Worm (Caenorhabditis elegans) whole organism, midembryonic: ENCODE measurements around the gene C34D1.4.

Source experiments
- T22C8.4 ChIP-seq: fragments of 200-800 bp; sonication (Bioruptor generic); IDR thresholded peaks from 2 replicates; pipeline ENCODE4 v1.3.6; 2022; ENCODE audit warnings: missing genetic modification characterization, missing compliant biosample characterization
- cog-1 ChIP-seq: sonication (generic microtip); optimal IDR thresholded peaks from 2 replicates; lab custom pipeline; 2016; ENCODE audit warnings: missing genetic modification characterization, missing compliant biosample characterization
- flt-1 ChIP-seq: fragments of 200-800 bp; sonication (Bioruptor generic); IDR thresholded peaks from 2 replicates; pipeline ENCODE4 v1.3.6; 2022; ENCODE audit warnings: missing genetic modification characterization, missing compliant biosample characterization
- ref-1 ChIP-seq: fragments of 200-800 bp; sonication (Bioruptor generic); conservative IDR thresholded peaks from 2 replicates; pipeline ENCODE4 v1.3.6; 2022; ENCODE audit warnings: missing genetic modification reagents, missing genetic modification characterization, missing compliant biosample characterization
- ztf-23 ChIP-seq: fragments of 200-800 bp; sonication (Bioruptor generic); IDR thresholded peaks from 2 replicates; pipeline ENCODE4 v1.3.6; 2022; ENCODE audit warnings: missing genetic modification reagents, missing genetic modification characterization, missing compliant biosample characterization

- TF ChIP-seq cog-1 = no peak
- TF ChIP-seq ztf-23 (GFP tag; lab: Robert Waterston, UW) = no peak
- no peak for TF ChIP-seq T22C8.4
- no peak for TF ChIP-seq ref-1
- no peak for TF ChIP-seq flt-1 (GFP tag; lab: Robert Waterston, UW)
Measured at ce11 chrV:13258909-13259361, at the start of gene C34D1.4.
